Worm (Caenorhabditis elegans) whole organism, dauer: ENCODE results near the gene lev-9.

Source experiments
- unc-62 ChIP-seq: sonication (generic microtip); optimal IDR thresholded peaks from 2 replicates; lab custom pipeline; 2017; ENCODE audit warnings: missing biosample characterization, missing genetic modification reagents, missing genetic modification characterization

lev-9 gene

ce11 chrX:6255561-6255960 is 36.0 kb downstream of the lev-9 start:
- no peak for TF ChIP-seq unc-62 (GFP tag; lab: Kevin White, UChicago)

- no peak for TF ChIP-seq unc-62 (GFP tag; lab: Kevin White, UChicago)
Measured at ce11 chrX:6254671-6255031, 36.9 kb downstream of the lev-9 start.

- no peak for TF ChIP-seq unc-62 (GFP tag; lab: Kevin White, UChicago)
Measured at ce11 chrX:6253899-6254670, 37.4 kb downstream of the lev-9 start.

ce11 chrX:6253566-6253898 is 38.0 kb downstream of the lev-9 start:
- no peak for TF ChIP-seq unc-62 (GFP tag; lab: Kevin White, UChicago)

- TF ChIP-seq unc-62 (GFP tag; lab: Kevin White, UChicago): no peak
Measured at ce11 chrX:6253160-6253559, 38.4 kb downstream of the lev-9 start.

- TF ChIP-seq unc-62 (GFP tag; lab: Kevin White, UChicago): no peak
Measured at ce11 chrX:6252752-6253151, 38.8 kb downstream of the lev-9 start.

ce11 chrX:6251947-6252617 is 39.5 kb downstream of the lev-9 start:
- no peak for TF ChIP-seq unc-62 (GFP tag; lab: Kevin White, UChicago)

ce11 chrX:6251321-6251720 is 40.2 kb downstream of the lev-9 start:
- TF ChIP-seq unc-62 (GFP tag; lab: Kevin White, UChicago): no peak

- no peak for TF ChIP-seq unc-62 (GFP tag; lab: Kevin White, UChicago)
Measured at ce11 chrX:6250866-6251265, 40.7 kb downstream of the lev-9 start.

ce11 chrX:6250272-6250752 is 41.2 kb downstream of the lev-9 start:
- TF ChIP-seq unc-62 (GFP tag; lab: Kevin White, UChicago): no peak

ce11 chrX:6248778-6249658 is 42.5 kb downstream of the lev-9 start:
- TF ChIP-seq unc-62 (GFP tag; lab: Kevin White, UChicago): no peak

- no peak for TF ChIP-seq unc-62 (GFP tag; lab: Kevin White, UChicago)
Measured at ce11 chrX:6247869-6248268, 43.7 kb downstream of the lev-9 start.

ce11 chrX:6247013-6247412 is 44.5 kb downstream of the lev-9 start:
- TF ChIP-seq unc-62 (GFP tag; lab: Kevin White, UChicago): no peak

ce11 chrX:6245499-6245898 is 46.0 kb downstream of the lev-9 start:
- TF ChIP-seq unc-62 (GFP tag; lab: Kevin White, UChicago): no peak

ce11 chrX:6240640-6241033 is 50.9 kb downstream of the lev-9 start, which contains the start of gene got-2.2:
Gene got-2.2, plus strand, starts transcription at chrX:6240983.
- TF ChIP-seq unc-62 (GFP tag; lab: Kevin White, UChicago): no peak
